Worm (Caenorhabditis elegans): Measurements from ENCODE around the gene T25B6.3.

DNA sequence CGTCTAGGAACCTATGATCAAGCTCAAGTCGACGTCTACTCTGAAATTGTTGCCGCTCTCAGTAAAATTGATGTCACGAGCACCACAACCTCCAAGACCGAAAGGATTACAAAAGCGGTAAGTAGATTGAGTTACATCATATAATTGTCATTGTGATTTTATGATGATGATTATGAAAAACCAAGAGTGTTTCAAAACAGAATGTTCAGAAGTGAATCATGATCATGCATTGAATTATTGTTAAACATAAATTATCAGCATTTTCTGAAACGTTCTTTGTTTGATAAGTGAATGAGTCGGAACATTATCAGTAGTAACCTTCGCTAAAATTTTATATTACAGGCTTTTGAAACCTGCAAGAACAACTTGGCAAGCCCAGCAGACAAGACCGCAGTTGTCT lies 7.7 kb downstream of the T25B6.3 start:
- TF ChIP-seq aly-2 (tag; optimal IDR thresholded peaks at IDR 0.05) (no peak), dmd-8 (GFP tag; IDR thresholded peaks at IDR 0.05) (no peak)
